Fruit fly (Drosophila melanogaster) whole organism: ENCODE measurements around the gene Or71a.

Experiments
- CG8478 ChIP-seq: fragments of >200 bp; optimal IDR thresholded peaks from 2 replicates; lab custom pipeline; 2018; ENCODE audit warnings: inconsistent platforms
- Dll ChIP-seq: fragments of >200 bp; optimal IDR thresholded peaks from 2 replicates; lab custom pipeline; 2017
- EcR ChIP-seq, 2 experiments: fragments of >200 bp; optimal IDR thresholded peaks; 2 replicates each; lab custom pipeline; 2017; ENCODE audit warnings: missing biosample characterization in 2 of 2, missing genetic modification characterization in 2 of 2, missing genetic modification reagents in 2 of 2
- pan ChIP-seq: fragments of >200 bp; optimal IDR thresholded peaks from 2 replicates; lab custom pipeline; 2017
- psq ChIP-seq: fragments of >200 bp; optimal IDR thresholded peaks from 2 replicates; lab custom pipeline; 2017
- usp ChIP-seq: fragments of >200 bp; optimal IDR thresholded peaks from 2 replicates; lab custom pipeline; 2017; ENCODE audit warnings: missing biosample characterization, missing genetic modification characterization, mixed read lengths

The Or71a gene

DNA sequence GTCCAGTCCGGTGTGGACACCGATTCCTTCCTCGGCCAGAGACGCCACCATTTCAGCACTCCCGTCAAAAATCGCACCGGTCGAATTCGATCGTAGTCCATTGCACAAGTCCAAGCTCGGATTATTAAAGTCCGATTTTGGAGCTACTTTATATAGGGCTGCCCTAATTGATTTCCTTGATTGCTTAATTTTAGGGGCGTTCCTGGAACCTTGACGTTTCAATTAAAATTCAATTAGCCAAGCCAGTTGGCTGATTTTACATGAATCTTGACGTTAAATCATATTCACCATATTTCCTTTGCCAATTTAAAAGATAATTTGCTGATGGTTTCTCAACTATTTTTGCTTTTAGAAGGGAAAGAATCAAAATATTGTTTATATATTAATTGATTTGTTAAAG, at the start of gene Or71a:
TSS of gene Or71a (minus strand) at position 101 of the 400 bp plus-strand sequence.
- no peak for TF ChIP-seq psq (lab: Kevin White, UChicago)
- TF ChIP-seq usp (GFP tag; lab: Kevin White, UChicago): no peak
- no peak for TF ChIP-seq Dll (lab: Kevin White, UChicago)
- no peak for TF ChIP-seq EcR (GFP tag; optimal IDR thresholded peaks at IDR 0.05; lab: Kevin White, UChicago)
- TF ChIP-seq CG8478 (lab: Kevin White, UChicago): no peak
- no peak for TF ChIP-seq pan (lab: Kevin White, UChicago)

DNA sequence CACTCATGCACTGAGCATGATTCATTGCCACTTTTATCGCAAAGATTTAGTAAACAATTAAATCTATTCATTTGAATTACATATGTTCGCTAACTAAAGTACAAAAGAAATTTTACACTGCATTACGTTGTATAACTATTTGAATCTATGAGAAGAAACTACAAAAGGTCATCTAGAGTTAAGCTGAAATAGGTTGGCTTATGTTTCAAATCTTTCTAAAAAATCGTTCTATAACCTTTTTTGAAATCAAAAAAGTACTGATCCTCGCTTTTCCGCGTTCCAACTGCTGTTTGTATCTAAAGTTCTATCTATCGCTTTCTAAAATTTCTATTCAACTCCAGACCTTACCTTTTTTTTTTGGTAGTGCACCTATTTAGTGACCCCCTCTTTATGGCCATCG, 47.5 kb upstream of the Or71a start:
- TF ChIP-seq usp (GFP tag; lab: Kevin White, UChicago): no peak
- no peak for TF ChIP-seq pan (lab: Kevin White, UChicago)
- TF ChIP-seq EcR (GFP tag; optimal IDR thresholded peaks at IDR 0.05; lab: Kevin White, UChicago): no peak
- TF ChIP-seq Dll (lab: Kevin White, UChicago): no peak
- TF ChIP-seq CG8478 (lab: Kevin White, UChicago): no peak
- no peak for TF ChIP-seq psq (lab: Kevin White, UChicago)

DNA sequence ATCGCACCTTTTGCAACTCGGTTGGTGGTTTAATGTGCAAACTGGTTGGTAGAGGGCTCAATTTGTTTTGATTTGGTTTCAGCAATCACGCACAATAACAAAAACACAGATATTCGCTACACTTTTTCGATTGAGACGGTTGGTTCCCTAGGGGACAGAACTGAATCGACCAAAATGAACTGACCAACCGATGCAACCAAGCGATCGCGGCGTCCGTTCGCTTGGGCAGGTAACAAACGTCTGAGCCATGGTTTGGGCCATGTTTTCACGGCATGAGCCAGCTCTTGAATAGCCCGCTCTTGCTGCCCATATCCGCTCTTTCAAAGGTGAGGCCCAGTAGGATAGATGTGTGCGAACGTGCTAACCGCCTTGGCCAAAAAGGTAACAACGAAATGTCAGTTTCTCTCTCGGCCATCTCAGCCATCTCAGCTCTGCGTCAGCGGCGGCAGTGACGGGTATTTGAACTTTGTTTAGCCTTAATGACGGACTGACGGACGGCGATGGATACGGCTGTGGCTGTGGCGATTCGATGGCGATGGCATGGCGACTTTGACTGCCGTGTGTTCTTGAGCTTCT, 46.9 kb upstream of the Or71a start, which contains the start of gene CG16959:
TSS of gene CG16959 (minus strand) at position 245 of the 576 bp plus-strand sequence.
- TF ChIP-seq usp (GFP tag; lab: Kevin White, UChicago) (no peak), EcR (GFP tag; optimal IDR thresholded peaks at IDR 0.05; lab: Kevin White, UChicago) (peak in 1 of 2 experiments; percentile 49)

DNA sequence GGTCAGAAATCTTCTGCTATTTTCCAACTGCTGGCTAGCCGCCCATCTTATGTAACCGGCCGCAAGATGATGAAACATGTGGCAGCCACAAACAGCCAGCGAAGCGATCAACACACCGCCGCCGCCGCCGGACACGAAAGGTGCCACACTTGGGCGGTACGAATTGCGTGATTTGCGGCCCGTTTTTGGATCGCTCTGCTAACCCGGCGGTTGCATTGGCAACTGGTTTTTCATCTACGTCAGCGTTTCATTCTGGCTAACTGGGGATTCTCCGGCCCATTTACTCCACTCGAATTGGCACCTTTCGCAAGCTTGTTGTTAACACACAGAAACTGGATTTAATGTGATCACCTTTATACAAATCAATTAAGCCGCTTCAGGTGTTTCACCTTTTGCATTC, 45.5 kb upstream of the Or71a start:
- TF ChIP-seq CG8478 (lab: Kevin White, UChicago): no peak
- TF ChIP-seq usp (GFP tag; lab: Kevin White, UChicago): no peak
- no peak for TF ChIP-seq Dll (lab: Kevin White, UChicago)
- TF ChIP-seq pan (lab: Kevin White, UChicago): no peak
- TF ChIP-seq psq (lab: Kevin White, UChicago): no peak
- no peak for TF ChIP-seq EcR (GFP tag; optimal IDR thresholded peaks at IDR 0.05; lab: Kevin White, UChicago)

DNA sequence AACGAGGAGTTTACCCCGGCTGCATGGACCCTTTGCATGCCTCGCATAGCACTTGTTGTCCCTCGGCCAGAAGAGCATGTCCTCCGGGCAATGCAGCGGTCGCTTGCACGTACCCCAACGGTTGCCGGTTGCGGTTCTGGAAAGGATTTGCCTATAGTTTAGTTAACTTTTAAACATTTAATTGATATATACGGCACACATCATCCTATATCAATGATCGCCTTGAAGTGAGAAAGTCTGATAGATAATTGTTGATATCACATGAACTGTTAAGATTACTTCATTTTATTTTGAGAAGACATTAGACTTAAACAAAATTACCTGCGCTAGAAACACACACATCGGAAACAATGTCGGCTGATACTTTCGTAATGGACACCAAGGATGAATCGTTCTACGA, 43.0 kb upstream of the Or71a start, which contains the start of gene CG32847:
TSS of gene CG32847 (plus strand) at position 301 of the 400 bp plus-strand sequence.
- TF ChIP-seq usp (GFP tag; lab: Kevin White, UChicago) (no peak), Dll (lab: Kevin White, UChicago) (no peak), CG8478 (lab: Kevin White, UChicago) (no peak), pan (lab: Kevin White, UChicago) (no peak), psq (lab: Kevin White, UChicago) (no peak), EcR (GFP tag; optimal IDR thresholded peaks at IDR 0.05; lab: Kevin White, UChicago) (no peak)

DNA sequence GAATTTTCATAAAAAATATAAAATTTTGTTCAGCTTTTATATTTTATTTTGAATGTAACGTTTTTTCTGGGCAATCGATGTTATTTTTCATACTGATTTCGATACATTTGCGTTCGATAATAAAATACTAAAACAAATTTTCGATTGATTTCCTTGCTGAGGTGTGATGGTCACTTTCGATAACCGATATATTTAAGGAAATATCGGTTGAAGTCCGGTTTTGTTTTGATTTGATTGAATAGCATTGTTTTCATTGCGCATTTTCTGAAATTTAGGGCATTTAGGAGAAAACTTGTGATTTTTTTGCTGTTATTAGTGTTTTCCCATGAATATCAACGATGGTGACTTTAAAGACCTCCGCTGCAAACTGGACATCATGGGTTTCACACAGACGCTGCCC, 38.3 kb upstream of the Or71a start, which contains the start of gene Cep135:
TSS of gene Cep135 (plus strand) at position 202 of the 400 bp plus-strand sequence.
- TF ChIP-seq EcR (GFP tag; optimal IDR thresholded peaks at IDR 0.05; lab: Kevin White, UChicago) (no peak), pan (lab: Kevin White, UChicago) (no peak), CG8478 (lab: Kevin White, UChicago) (no peak), usp (GFP tag; lab: Kevin White, UChicago) (no peak), Dll (lab: Kevin White, UChicago) (no peak), psq (lab: Kevin White, UChicago) (no peak)

DNA sequence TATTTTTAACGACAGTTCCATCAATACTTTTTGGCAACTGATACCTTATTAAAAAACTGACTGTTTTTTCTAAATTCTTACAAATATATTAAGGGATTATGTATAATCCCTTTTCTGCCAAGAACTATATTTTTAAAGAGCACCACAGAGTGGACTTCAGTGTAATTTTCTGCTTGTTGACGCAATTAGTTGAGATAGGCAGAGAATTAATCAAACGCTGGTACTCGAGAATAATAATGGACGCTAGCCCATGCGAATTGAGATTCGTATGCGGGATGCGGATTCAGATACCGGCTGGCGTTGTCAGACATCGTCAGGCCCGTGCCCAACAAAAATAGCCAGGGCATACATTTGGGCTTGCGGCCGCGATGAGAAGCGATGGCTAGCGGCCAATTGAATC, 35.0 kb upstream of the Or71a start, which contains the start of gene CG13458:
TSS of gene CG13458 (plus strand) at position 301 of the 400 bp plus-strand sequence.
- TF ChIP-seq psq (lab: Kevin White, UChicago) (no peak), Dll (lab: Kevin White, UChicago) (no peak), EcR (GFP tag; optimal IDR thresholded peaks at IDR 0.05; lab: Kevin White, UChicago) (no peak), usp (GFP tag; lab: Kevin White, UChicago) (no peak), pan (lab: Kevin White, UChicago) (no peak), CG8478 (lab: Kevin White, UChicago) (no peak)

DNA sequence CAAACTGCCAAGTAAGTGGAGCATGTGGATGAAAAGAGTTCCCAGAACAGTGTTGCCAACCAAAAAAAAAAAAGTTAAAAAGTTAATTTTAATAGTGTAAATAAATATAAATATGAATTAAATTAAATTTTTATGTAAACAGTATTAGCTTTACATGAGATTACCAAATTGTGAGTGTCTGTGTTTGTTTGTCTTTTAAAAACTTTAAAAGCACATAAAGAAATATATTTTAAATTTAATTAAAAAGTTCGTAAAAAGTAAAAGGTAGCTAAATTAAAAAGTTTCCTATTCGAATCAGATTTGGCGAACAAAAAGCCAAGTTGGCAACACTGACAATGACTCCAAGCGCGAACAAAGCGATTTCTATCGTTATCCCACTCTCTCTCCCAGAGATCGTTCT, 30.7 kb upstream of the Or71a start:
- TF ChIP-seq psq (lab: Kevin White, UChicago) (no peak), CG8478 (lab: Kevin White, UChicago) (no peak), EcR (GFP tag; optimal IDR thresholded peaks at IDR 0.05; lab: Kevin White, UChicago) (no peak), Dll (lab: Kevin White, UChicago) (no peak), pan (lab: Kevin White, UChicago) (no peak), usp (GFP tag; lab: Kevin White, UChicago) (no peak)

DNA sequence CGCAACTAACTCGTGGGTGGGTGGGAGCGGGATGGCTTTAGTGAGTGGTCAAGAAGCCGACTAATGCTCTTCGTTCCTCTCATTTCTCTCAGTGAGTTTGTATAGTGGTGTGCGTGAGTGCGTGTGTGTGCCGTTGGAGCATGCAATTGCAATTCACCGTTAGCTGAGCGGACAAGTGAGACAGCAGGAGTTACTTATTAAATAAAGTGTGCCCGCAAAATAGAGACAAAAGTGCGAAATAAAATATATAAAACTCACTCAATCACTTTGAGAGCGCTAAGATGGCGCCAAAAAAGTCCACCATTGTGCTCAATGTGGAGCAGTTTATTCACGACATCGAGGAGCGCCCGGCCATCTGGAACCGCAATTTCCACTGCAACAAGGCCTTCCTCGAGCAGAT, 30.3 kb upstream of the Or71a start:
- no peak for TF ChIP-seq usp (GFP tag; lab: Kevin White, UChicago)
- TF ChIP-seq psq (lab: Kevin White, UChicago): no peak
- no peak for TF ChIP-seq Dll (lab: Kevin White, UChicago)
- TF ChIP-seq EcR (GFP tag; optimal IDR thresholded peaks at IDR 0.05; lab: Kevin White, UChicago): no peak
- TF ChIP-seq pan (lab: Kevin White, UChicago): no peak
- no peak for TF ChIP-seq CG8478 (lab: Kevin White, UChicago)

DNA sequence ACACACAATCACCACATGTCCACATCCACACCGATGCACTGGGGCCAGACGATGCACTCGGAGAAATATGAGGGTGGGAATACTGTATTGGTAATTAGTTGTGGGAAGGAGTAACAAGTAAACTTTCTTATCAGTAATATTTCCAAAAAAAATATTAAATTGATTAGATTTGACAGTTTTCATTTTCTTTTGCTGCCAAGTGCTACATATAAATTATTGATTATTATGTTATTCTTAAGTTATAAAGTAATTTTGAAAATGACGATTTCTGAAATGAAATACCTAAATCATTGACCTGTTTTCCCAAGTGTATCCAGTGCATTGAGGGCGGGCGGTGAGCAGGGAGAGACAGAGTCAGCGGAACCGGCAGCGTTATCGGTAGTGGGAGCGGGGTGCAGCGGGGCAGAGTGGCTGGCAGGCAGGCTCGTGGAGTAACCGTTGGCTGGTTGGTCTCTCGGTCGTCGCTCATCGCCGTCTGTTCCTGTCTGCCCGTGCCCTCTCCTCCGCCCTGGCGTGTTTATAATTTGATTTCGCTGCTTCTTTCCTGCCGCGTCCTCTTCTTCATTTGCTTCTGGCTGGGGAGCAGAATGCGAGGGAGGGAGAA, 29.6 kb upstream of the Or71a start:
- TF ChIP-seq psq (lab: Kevin White, UChicago): no peak
- TF ChIP-seq pan (lab: Kevin White, UChicago): peak; percentile 53

DNA sequence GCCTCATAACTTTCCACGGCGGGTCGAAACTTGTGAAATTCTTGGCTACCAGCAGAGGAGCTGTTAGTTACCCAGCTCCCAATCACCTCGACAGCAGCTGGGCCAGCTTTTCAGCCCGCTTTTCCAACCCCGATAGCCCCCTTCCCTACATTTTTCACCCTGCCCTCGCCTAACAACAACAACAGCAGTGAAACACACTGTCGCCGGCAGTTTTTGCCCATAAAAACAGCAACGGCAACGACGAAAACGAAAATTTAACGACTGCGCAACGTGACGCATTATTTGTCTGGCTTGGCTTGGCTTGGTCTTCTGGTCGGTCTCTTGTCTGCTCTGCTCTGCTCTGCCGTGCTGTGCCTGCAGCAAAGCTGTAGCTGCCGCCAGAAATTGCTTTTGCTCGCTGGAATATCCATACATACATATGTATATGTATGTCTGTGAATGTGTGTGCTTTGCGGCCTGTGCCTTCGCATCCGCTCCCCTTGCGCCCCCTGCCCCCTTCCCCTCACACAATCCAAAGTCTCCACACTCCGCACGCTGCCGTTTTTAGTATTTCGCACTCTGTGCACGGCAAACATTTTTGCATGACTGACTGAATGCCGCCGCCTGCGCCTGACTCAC, 29.0 kb upstream of the Or71a start:
- TF ChIP-seq EcR (GFP tag; optimal IDR thresholded peaks at IDR 0.05; lab: Kevin White, UChicago) (peak in 1 of 2 experiments; percentile 39), Dll (lab: Kevin White, UChicago) (peak; percentile 52), usp (GFP tag; lab: Kevin White, UChicago) (no peak), pan (lab: Kevin White, UChicago) (no peak), CG8478 (lab: Kevin White, UChicago) (no peak), psq (lab: Kevin White, UChicago) (no peak)
